Worm (Caenorhabditis elegans) whole organism, L4 larva: ENCODE results near the gene lido-7.

Source experiments
- ZK546.5 ChIP-seq, 2 experiments: sonication (generic microtip); optimal IDR thresholded peaks; 2 replicates each; lab custom pipeline; 2017; ENCODE audit warnings: missing biosample characterization in 2 of 2, missing genetic modification characterization in 2 of 2
- dmd-8 ChIP-seq: fragments of 200-800 bp; sonication (Bioruptor generic); IDR thresholded peaks from 2 replicates; pipeline ENCODE4 v1.3.6; 2022; ENCODE audit warnings: missing genetic modification characterization, missing compliant biosample characterization
- jun-1 ChIP-seq: fragments of 150-350 bp; optimal IDR thresholded peaks from 2 replicates; lab custom pipeline; 2014; ENCODE audit warnings: missing biosample characterization, missing genetic modification reagents, missing genetic modification characterization
- lim-7 ChIP-seq: fragments of 200-800 bp; sonication (Bioruptor generic); IDR thresholded peaks from 2 replicates; pipeline ENCODE4 v1.3.6; 2022; ENCODE audit warnings: missing genetic modification characterization, missing compliant biosample characterization
- lir-3 ChIP-seq: sonication (generic microtip); optimal IDR thresholded peaks from 2 replicates; lab custom pipeline; 2016; ENCODE audit warnings: mild to moderate bottlenecking, missing genetic modification characterization, missing compliant biosample characterization
- lsy-2 ChIP-seq, 2 experiments: fragments of 150-350 bp in 1 of 2; sonication (generic microtip) in 1 of 2; optimal IDR thresholded peaks; 2 replicates each; lab custom pipeline; 2014 to 2017; ENCODE audit warnings: missing biosample characterization in 2 of 2, missing genetic modification characterization in 2 of 2
- mdt-29 ChIP-seq: fragments of 200-800 bp; sonication (Bioruptor generic); IDR thresholded peaks from 2 replicates; pipeline ENCODE4 v1.3.6; 2022; ENCODE audit warnings: missing genetic modification reagents, missing genetic modification characterization, missing compliant biosample characterization
- nhr-10 ChIP-seq: fragments of 150-350 bp; optimal IDR thresholded peaks from 2 replicates; lab custom pipeline; 2014; ENCODE audit warnings: missing biosample characterization, missing genetic modification characterization
- saeg-2 ChIP-seq: fragments of 200-800 bp; sonication (Bioruptor generic); IDR thresholded peaks from 2 replicates; pipeline ENCODE4 v1.3.6; 2022; ENCODE audit warnings: missing genetic modification reagents, missing genetic modification characterization, missing compliant biosample characterization
- snpc-4 ChIP-seq: fragments of 150-350 bp; optimal IDR thresholded peaks from 2 replicates; lab custom pipeline; 2014; ENCODE audit warnings: missing biosample characterization, missing genetic modification characterization
- spr-1 ChIP-seq: sonication (generic microtip); optimal IDR thresholded peaks from 2 replicates; lab custom pipeline; 2016; ENCODE audit warnings: mild to moderate bottlenecking, missing genetic modification characterization, missing compliant biosample characterization
- spr-3 ChIP-seq: fragments of 200-800 bp; sonication (Bioruptor generic); optimal IDR thresholded peaks from 2 replicates; lab custom pipeline; 2018; ENCODE audit warnings: mild to moderate bottlenecking, missing genetic modification characterization, missing compliant biosample characterization
- unc-39 ChIP-seq: sonication (generic microtip); optimal IDR thresholded peaks from 2 replicates; lab custom pipeline; 2017; ENCODE audit warnings: missing biosample characterization, missing genetic modification characterization

- TF ChIP-seq lir-3 (tag; lab: Kevin White, UChicago) (no peak), ZK546.5 (tag; optimal IDR thresholded peaks at IDR 0.05; lab: Kevin White, UChicago) (no peak), unc-39 (tag; lab: Kevin White, UChicago) (no peak), saeg-2 (GFP tag; lab: Robert Waterston, UW) (no peak), spr-3 (GFP tag; lab: Kevin White, UChicago) (no peak), mdt-29 (no peak), spr-1 (tag; lab: Kevin White, UChicago) (no peak), lsy-2 (tag; optimal IDR thresholded peaks at IDR 0.05; lab: Kevin White, UChicago) (no peak), lim-7 (GFP tag; lab: Robert Waterston, UW) (no peak), dmd-8 (GFP tag; lab: Robert Waterston, UW) (no peak), nhr-10 (no peak), jun-1 (no peak), snpc-4 (no peak)
Measured at ce11 chrII:2946438-2946837, 41.7 kb upstream of the lido-7 start, which contains the start of gene srw-79.
